Worm (Caenorhabditis elegans) whole organism, L3 larva: ENCODE measurements around the gene siah-1.

Experiments used
- ZK546.5 ChIP-seq: sonication (generic microtip); optimal IDR thresholded peaks from 2 replicates; lab custom pipeline; 2017; ENCODE audit warnings: missing biosample characterization, missing genetic modification characterization
- ama-1 ChIP-seq: fragments of 150-350 bp; optimal IDR thresholded peaks from 2 replicates; lab custom pipeline; 2018
- ceh-28 ChIP-seq: fragments of 150-350 bp; optimal IDR thresholded peaks from 2 replicates; lab custom pipeline; 2014; ENCODE audit warnings: missing biosample characterization, missing genetic modification reagents, missing genetic modification characterization
- ceh-82 ChIP-seq: fragments of 150-350 bp; optimal IDR thresholded peaks from 2 replicates; lab custom pipeline; 2014; ENCODE audit warnings: missing biosample characterization, missing genetic modification characterization
- ceh-9 ChIP-seq: sonication (generic microtip); optimal IDR thresholded peaks from 2 replicates; lab custom pipeline; 2018; ENCODE audit warnings: missing biosample characterization, missing genetic modification characterization
- egl-27 ChIP-seq: sonication (generic microtip); optimal IDR thresholded peaks from 4 replicates; lab custom pipeline; 2017; ENCODE audit warnings: missing biosample characterization, missing genetic modification reagents, missing genetic modification characterization
- egl-5 ChIP-seq: fragments of 150-350 bp; optimal IDR thresholded peaks from 2 replicates; lab custom pipeline; 2017; ENCODE audit warnings: missing biosample characterization, missing genetic modification reagents, missing genetic modification characterization, inconsistent platforms
- elt-1 ChIP-seq: fragments of 150-350 bp; optimal IDR thresholded peaks from 2 replicates; lab custom pipeline; 2014; ENCODE audit warnings: missing biosample characterization, missing genetic modification characterization
- elt-2 ChIP-seq: sonication (generic microtip); optimal IDR thresholded peaks from 2 replicates; lab custom pipeline; 2016; ENCODE audit warnings: missing genetic modification reagents, mild to moderate bottlenecking, missing genetic modification characterization, missing compliant biosample characterization
- eor-1 ChIP-seq, 2 experiments: fragments of 150-350 bp; optimal IDR thresholded peaks; 2 replicates each; lab custom pipeline; 2014 to 2018; ENCODE audit warnings: missing biosample characterization in 2 of 2, missing genetic modification characterization in 2 of 2
- hmg-11 ChIP-seq: sonication (generic microtip); optimal IDR thresholded peaks from 2 replicates; lab custom pipeline; 2016; ENCODE audit warnings: missing genetic modification characterization, missing compliant biosample characterization
- jun-1 ChIP-seq: fragments of 150-350 bp; optimal IDR thresholded peaks from 2 replicates; lab custom pipeline; 2014; ENCODE audit warnings: missing biosample characterization, missing genetic modification reagents, missing genetic modification characterization
- lin-15B ChIP-seq: fragments of 150-350 bp; optimal IDR thresholded peaks from 2 replicates; lab custom pipeline; 2014; ENCODE audit warnings: missing biosample characterization, missing genetic modification characterization
- lin-39 ChIP-seq: fragments of 150-350 bp; optimal IDR thresholded peaks from 2 replicates; lab custom pipeline; 2018; ENCODE audit warnings: missing biosample characterization, missing genetic modification reagents, missing genetic modification characterization
- lsy-12 ChIP-seq: sonication (generic microtip); optimal IDR thresholded peaks from 2 replicates; lab custom pipeline; 2016; ENCODE audit warnings: mild to moderate bottlenecking, missing genetic modification characterization, missing compliant biosample characterization
- mdl-1 ChIP-seq: fragments of 150-350 bp; optimal IDR thresholded peaks from 2 replicates; lab custom pipeline; 2014; ENCODE audit warnings: missing biosample characterization, missing genetic modification characterization
- mml-1 ChIP-seq: fragments of 150-350 bp; sonication (generic microtip); optimal IDR thresholded peaks from 3 replicates; lab custom pipeline; 2014; ENCODE audit warnings: missing biosample characterization, missing genetic modification characterization
- nfya-1 ChIP-seq: sonication (generic microtip); optimal IDR thresholded peaks from 2 replicates; lab custom pipeline; 2017; ENCODE audit warnings: missing genetic modification characterization, mild to moderate bottlenecking, missing compliant biosample characterization, antibody characterized with exemption, moderate library complexity; ENCODE audit not compliant: insufficient read depth
- nhr-12 ChIP-seq: fragments of 150-350 bp; optimal IDR thresholded peaks from 2 replicates; lab custom pipeline; 2014; ENCODE audit warnings: missing biosample characterization, missing genetic modification characterization
- nhr-23 ChIP-seq: fragments of 150-350 bp; optimal IDR thresholded peaks from 2 replicates; lab custom pipeline; 2014; ENCODE audit warnings: missing biosample characterization, missing genetic modification reagents, missing genetic modification characterization
- nhr-237 ChIP-seq: fragments of 150-350 bp; optimal IDR thresholded peaks from 2 replicates; lab custom pipeline; 2014; ENCODE audit warnings: missing biosample characterization, missing genetic modification characterization
- nhr-25 ChIP-seq: sonication (generic microtip); optimal IDR thresholded peaks from 2 replicates; lab custom pipeline; 2017; ENCODE audit warnings: missing biosample characterization, missing genetic modification characterization
- nhr-28 ChIP-seq: fragments of 150-350 bp; optimal IDR thresholded peaks from 2 replicates; lab custom pipeline; 2014; ENCODE audit warnings: missing biosample characterization, missing genetic modification characterization
- nhr-43 ChIP-seq: sonication (generic microtip); optimal IDR thresholded peaks from 2 replicates; lab custom pipeline; 2016; ENCODE audit warnings: mild to moderate bottlenecking, missing genetic modification characterization, missing compliant biosample characterization; ENCODE audit not compliant: poor library complexity, severe bottlenecking
- nhr-67 ChIP-seq: fragments of 150-350 bp; optimal IDR thresholded peaks from 2 replicates; lab custom pipeline; 2014; ENCODE audit warnings: missing biosample characterization, missing genetic modification characterization
- nhr-77 ChIP-seq: fragments of 150-350 bp; optimal IDR thresholded peaks from 2 replicates; lab custom pipeline; 2014; ENCODE audit warnings: missing biosample characterization, missing genetic modification characterization
- pha-4 ChIP-seq: fragments of 150-350 bp; optimal IDR thresholded peaks from 2 replicates; lab custom pipeline; 2014; ENCODE audit warnings: missing biosample characterization, missing genetic modification reagents, missing genetic modification characterization
- pqm-1 ChIP-seq: fragments of 150-350 bp; optimal IDR thresholded peaks from 2 replicates; lab custom pipeline; 2017; ENCODE audit warnings: missing biosample characterization, missing genetic modification characterization, inconsistent platforms
- sea-2 ChIP-seq: fragments of 150-350 bp; sonication (generic microtip); optimal IDR thresholded peaks from 4 replicates; lab custom pipeline; 2014; ENCODE audit warnings: missing biosample characterization, missing genetic modification reagents, missing genetic modification characterization
- skn-1 ChIP-seq: fragments of 150-350 bp; optimal IDR thresholded peaks from 2 replicates; lab custom pipeline; 2014; ENCODE audit warnings: missing biosample characterization, missing genetic modification characterization
- snpc-4 ChIP-seq: fragments of 150-350 bp; optimal IDR thresholded peaks from 2 replicates; lab custom pipeline; 2014; ENCODE audit warnings: missing biosample characterization, missing genetic modification characterization
- tbx-2 ChIP-seq: sonication (generic microtip); optimal IDR thresholded peaks from 2 replicates; lab custom pipeline; 2016; ENCODE audit warnings: mild to moderate bottlenecking, missing genetic modification characterization, missing compliant biosample characterization
- unc-39 ChIP-seq: sonication (generic microtip); optimal IDR thresholded peaks from 4 replicates; lab custom pipeline; 2017; ENCODE audit warnings: missing biosample characterization, missing genetic modification characterization
- unc-62 ChIP-seq: fragments of 150-350 bp; sonication (generic microtip); optimal IDR thresholded peaks from 4 replicates; lab custom pipeline; 2014; ENCODE audit warnings: missing biosample characterization, missing genetic modification reagents, missing genetic modification characterization
- ztf-11 ChIP-seq: fragments of 150-350 bp; optimal IDR thresholded peaks from 2 replicates; lab custom pipeline; 2014; ENCODE audit warnings: missing biosample characterization, missing genetic modification characterization

The siah-1 gene

ce11 chrIV:3742426-3742839 lies 1.4 kb upstream of the siah-1 start (continued):
- TF ChIP-seq tbx-2 (tag; lab: Kevin White, UChicago): peak; percentile 60
- TF ChIP-seq nhr-77 (tag; lab: Kevin White, UChicago): peak; percentile 10
- TF ChIP-seq lin-39 (tag; lab: Kevin White, UChicago): peak; percentile 82
- peak; percentile 88 for TF ChIP-seq nhr-25 (tag; lab: Kevin White, UChicago)
- peak; percentile 78 for TF ChIP-seq lin-15B (tag; lab: Kevin White, UChicago)
- TF ChIP-seq, all 47 proteins: peak for 21

ce11 chrIV:3745806-3746205 lies 2.0 kb downstream of the siah-1 start:
- TF ChIP-seq unc-39: no peak
- TF ChIP-seq egl-27 (tag; lab: Kevin White, UChicago): no peak
- no peak for TF ChIP-seq ceh-9 (tag; lab: Kevin White, UChicago)
- TF ChIP-seq ceh-82: no peak
- no peak for TF ChIP-seq nhr-12 (tag; lab: Kevin White, UChicago)
- no peak for TF ChIP-seq eor-1 (tag; optimal IDR thresholded peaks at IDR 0.05; lab: Kevin White, UChicago)
- no peak for TF ChIP-seq hmg-11
- no peak for TF ChIP-seq ama-1 (lab: Kevin White, UChicago)
- no peak for TF ChIP-seq nhr-23 (tag; lab: Kevin White, UChicago)
- no peak for TF ChIP-seq nhr-237 (tag; lab: Kevin White, UChicago)
- TF ChIP-seq nhr-77 (tag; lab: Kevin White, UChicago): no peak
- no peak for TF ChIP-seq mml-1 (tag; lab: Kevin White, UChicago)
- TF ChIP-seq pha-4 (tag; lab: Kevin White, UChicago): no peak
- TF ChIP-seq lsy-12 (tag; lab: Kevin White, UChicago): no peak
- TF ChIP-seq pqm-1 (tag; lab: Kevin White, UChicago): no peak
- no peak for TF ChIP-seq jun-1 (tag; lab: Kevin White, UChicago)
- TF ChIP-seq elt-2 (tag; lab: Kevin White, UChicago): no peak
- TF ChIP-seq sea-2 (GFP tag; lab: Kevin White, UChicago): no peak
- TF ChIP-seq nhr-28 (tag; lab: Kevin White, UChicago): no peak
- TF ChIP-seq snpc-4 (tag; lab: Kevin White, UChicago): no peak

ce11 chrIV:3751001-3751400 lies 7.2 kb downstream of the siah-1 start, which contains the start of gene ugt-45:
ugt-45 (minus strand) TSS chrIV:3751101.
- TF ChIP-seq nhr-43: no peak
- TF ChIP-seq ceh-82: no peak
- TF ChIP-seq tbx-2 (tag; lab: Kevin White, UChicago): no peak
- no peak for TF ChIP-seq nhr-25 (tag; lab: Kevin White, UChicago)
- no peak for TF ChIP-seq elt-2 (tag; lab: Kevin White, UChicago)
- no peak for TF ChIP-seq unc-62 (GFP tag; lab: Kevin White, UChicago)
- no peak for TF ChIP-seq nfya-1 (tag; lab: Kevin White, UChicago)
- no peak for TF ChIP-seq skn-1
- no peak for TF ChIP-seq lsy-12 (tag; lab: Kevin White, UChicago)
- no peak for TF ChIP-seq lin-15B (tag; lab: Kevin White, UChicago)
- TF ChIP-seq nhr-23 (tag; lab: Kevin White, UChicago): no peak
- TF ChIP-seq ZK546.5 (tag; lab: Kevin White, UChicago): no peak
- no peak for TF ChIP-seq snpc-4 (tag; lab: Kevin White, UChicago)
- no peak for TF ChIP-seq nhr-12 (tag; lab: Kevin White, UChicago)
- TF ChIP-seq ztf-11 (tag; lab: Kevin White, UChicago): no peak
- no peak for TF ChIP-seq ceh-28 (tag; lab: Kevin White, UChicago)
- TF ChIP-seq sea-2 (GFP tag; lab: Kevin White, UChicago): no peak
- no peak for TF ChIP-seq mdl-1 (tag; lab: Kevin White, UChicago)
- TF ChIP-seq hmg-11: no peak

- TF ChIP-seq jun-1 (tag; lab: Kevin White, UChicago): no peak
- no peak for TF ChIP-seq ama-1 (lab: Kevin White, UChicago)
- TF ChIP-seq nhr-77 (tag; lab: Kevin White, UChicago): no peak
- no peak for TF ChIP-seq nhr-237 (tag; lab: Kevin White, UChicago)
- TF ChIP-seq elt-1: no peak
- no peak for TF ChIP-seq unc-39
- no peak for TF ChIP-seq pqm-1 (tag; lab: Kevin White, UChicago)
- no peak for TF ChIP-seq egl-27 (tag; lab: Kevin White, UChicago)
- TF ChIP-seq ceh-82: no peak
- no peak for TF ChIP-seq nhr-23 (tag; lab: Kevin White, UChicago)
- TF ChIP-seq ceh-28 (tag; lab: Kevin White, UChicago): no peak
- TF ChIP-seq nhr-67 (tag; lab: Kevin White, UChicago): no peak
- no peak for TF ChIP-seq egl-5 (tag; lab: Kevin White, UChicago)
- no peak for TF ChIP-seq tbx-2 (tag; lab: Kevin White, UChicago)
- no peak for TF ChIP-seq mdl-1 (tag; lab: Kevin White, UChicago)
- no peak for TF ChIP-seq unc-62 (GFP tag; lab: Kevin White, UChicago)
- TF ChIP-seq elt-2 (tag; lab: Kevin White, UChicago): no peak
Observed at ce11 chrIV:3752276-3752675, 8.4 kb downstream of the siah-1 start.
